Worm (Caenorhabditis elegans) whole organism, early embryonic: ENCODE data around the gene F41F3.8.

Source experiments
- B0310.2 ChIP-seq: sonication (generic microtip); optimal IDR thresholded peaks from 2 replicates; lab custom pipeline; 2016; ENCODE audit warnings: mild to moderate bottlenecking, missing genetic modification characterization, missing compliant biosample characterization
- F13C5.2 ChIP-seq: sonication (generic microtip); optimal IDR thresholded peaks from 2 replicates; lab custom pipeline; 2017; ENCODE audit warnings: mild to moderate bottlenecking, missing genetic modification characterization, inconsistent platforms, missing compliant biosample characterization
- aly-1 ChIP-seq: sonication (generic microtip); optimal IDR thresholded peaks from 2 replicates; lab custom pipeline; 2016; ENCODE audit warnings: missing genetic modification characterization, missing compliant biosample characterization
- ama-1 ChIP-seq: fragments of 150-350 bp; optimal IDR thresholded peaks from 2 replicates; lab custom pipeline; 2014
- ceh-13 ChIP-seq: fragments of 200-800 bp; sonication (Bioruptor generic); optimal IDR thresholded peaks from 2 replicates; lab custom pipeline; 2018; ENCODE audit warnings: mild to moderate bottlenecking, missing genetic modification characterization, missing compliant biosample characterization
- ceh-36 ChIP-seq: sonication (generic microtip); optimal IDR thresholded peaks from 2 replicates; lab custom pipeline; 2016; ENCODE audit warnings: missing genetic modification characterization, inconsistent platforms, missing compliant biosample characterization
- ets-7 ChIP-seq: sonication (generic microtip); optimal IDR thresholded peaks from 2 replicates; lab custom pipeline; 2016; ENCODE audit warnings: missing genotype, missing genetic modification characterization, missing compliant biosample characterization
- flt-1 ChIP-seq: fragments of 200-800 bp; sonication (Bioruptor generic); IDR thresholded peaks from 2 replicates; pipeline ENCODE4 v1.3.6; 2022; ENCODE audit warnings: missing genetic modification characterization, missing compliant biosample characterization
- hmbx-1 ChIP-seq: sonication (generic microtip); optimal IDR thresholded peaks from 2 replicates; lab custom pipeline; 2016; ENCODE audit warnings: mild to moderate bottlenecking, missing genetic modification characterization, missing compliant biosample characterization
- hmg-4 ChIP-seq: fragments of 200-800 bp; sonication (Bioruptor generic); optimal IDR thresholded peaks from 2 replicates; lab custom pipeline; 2018; ENCODE audit warnings: mild to moderate bottlenecking, missing genetic modification characterization, missing compliant biosample characterization
- hnd-1 ChIP-seq: sonication (generic microtip); optimal IDR thresholded peaks from 2 replicates; lab custom pipeline; 2016; ENCODE audit warnings: missing genetic modification characterization, missing compliant biosample characterization
- pes-1 ChIP-seq: fragments of 200-800 bp; sonication (Bioruptor generic); IDR thresholded peaks from 2 replicates; pipeline ENCODE4 v1.3.6; 2022; ENCODE audit warnings: missing genetic modification reagents, missing genetic modification characterization, missing compliant biosample characterization
- scrt-1 ChIP-seq: fragments of 200-800 bp; sonication (Bioruptor generic); IDR thresholded peaks from 2 replicates; pipeline ENCODE4 v1.3.6; 2022; ENCODE audit warnings: missing genetic modification characterization, missing compliant biosample characterization
- sea-1 ChIP-seq: fragments of 200-800 bp; sonication (Bioruptor generic); conservative IDR thresholded peaks from 2 replicates; pipeline ENCODE4 v1.3.6; 2022; ENCODE audit warnings: missing genetic modification characterization, missing compliant biosample characterization
- tbx-11 ChIP-seq: fragments of 200-800 bp; sonication (Bioruptor generic); IDR thresholded peaks from 2 replicates; pipeline ENCODE4 v1.3.6; 2022; ENCODE audit warnings: missing genetic modification characterization, missing compliant biosample characterization
- tbx-37 ChIP-seq: fragments of 200-800 bp; sonication (Bioruptor generic); conservative IDR thresholded peaks from 2 replicates; pipeline ENCODE4 v1.3.6; 2022; ENCODE audit warnings: missing genetic modification reagents, missing genetic modification characterization, missing compliant biosample characterization
- tra-4 ChIP-seq: sonication (generic microtip); optimal IDR thresholded peaks from 2 replicates; lab custom pipeline; 2017; ENCODE audit warnings: missing genetic modification characterization, missing compliant biosample characterization

F41F3.8 gene

ce11 chrV:4693282-4693588 lies 44.6 kb downstream of the F41F3.8 start:
- TF ChIP-seq tra-4 (tag; lab: Kevin White, UChicago) (no peak), F13C5.2 (no peak), sea-1 (GFP tag; lab: Robert Waterston, UW) (no peak), ets-7 (tag; lab: Kevin White, UChicago) (no peak), flt-1 (GFP tag; lab: Robert Waterston, UW) (no peak), ceh-36 (no peak)

ce11 chrV:4694466-4695092 lies 46.0 kb downstream of the F41F3.8 start:
- TF ChIP-seq aly-1 (tag; lab: Kevin White, UChicago), result no peak
- TF ChIP-seq hnd-1 (tag; lab: Kevin White, UChicago), result no peak
- TF ChIP-seq F13C5.2, result no peak
- TF ChIP-seq ceh-13, result no peak
- TF ChIP-seq hmbx-1 (tag; lab: Kevin White, UChicago), result no peak
- TF ChIP-seq ets-7 (tag; lab: Kevin White, UChicago), result no peak
- no peak for TF ChIP-seq scrt-1
- TF ChIP-seq hmg-4 (GFP tag; lab: Kevin White, UChicago), result no peak
- TF ChIP-seq sea-1 (GFP tag; lab: Robert Waterston, UW), result no peak
- TF ChIP-seq tbx-37 (GFP tag; lab: Robert Waterston, UW), result no peak
- no peak for TF ChIP-seq tbx-11 (GFP tag; lab: Robert Waterston, UW)
- no peak for TF ChIP-seq ama-1 (lab: Kevin White, UChicago)
- TF ChIP-seq pes-1 (GFP tag; lab: Robert Waterston, UW), result no peak
- TF ChIP-seq B0310.2 (tag; lab: Kevin White, UChicago), result no peak
- no peak for TF ChIP-seq tra-4 (tag; lab: Kevin White, UChicago)
- no peak for TF ChIP-seq ceh-36
- no peak for TF ChIP-seq flt-1 (GFP tag; lab: Robert Waterston, UW)

ce11 chrV:4698675-4699074 lies 50.0 kb downstream of the F41F3.8 start:
- no peak for TF ChIP-seq F13C5.2
- no peak for TF ChIP-seq ets-7 (tag; lab: Kevin White, UChicago)
- TF ChIP-seq flt-1 (GFP tag; lab: Robert Waterston, UW), result no peak
- no peak for TF ChIP-seq sea-1 (GFP tag; lab: Robert Waterston, UW)
- TF ChIP-seq ama-1 (lab: Kevin White, UChicago), result no peak
- no peak for TF ChIP-seq B0310.2 (tag; lab: Kevin White, UChicago)
- TF ChIP-seq aly-1 (tag; lab: Kevin White, UChicago), result no peak
- TF ChIP-seq tbx-11 (GFP tag; lab: Robert Waterston, UW), result no peak
- no peak for TF ChIP-seq ceh-13
- TF ChIP-seq pes-1 (GFP tag; lab: Robert Waterston, UW), result no peak
- no peak for TF ChIP-seq tbx-37 (GFP tag; lab: Robert Waterston, UW)
- TF ChIP-seq hmg-4 (GFP tag; lab: Kevin White, UChicago), result no peak
- TF ChIP-seq hnd-1 (tag; lab: Kevin White, UChicago), result no peak

ce11 chrV:4700189-4700588 lies 51.6 kb downstream of the F41F3.8 start, which contains the start of gene ZC266.1:
TSS of gene ZC266.1 (minus strand) at chrV:4700289.
- TF ChIP-seq ets-7 (tag; lab: Kevin White, UChicago) (no peak), hmg-4 (GFP tag; lab: Kevin White, UChicago) (no peak), tbx-11 (GFP tag; lab: Robert Waterston, UW) (no peak), F13C5.2 (no peak), pes-1 (GFP tag; lab: Robert Waterston, UW) (no peak), ama-1 (lab: Kevin White, UChicago) (no peak), aly-1 (tag; lab: Kevin White, UChicago) (no peak), scrt-1 (no peak), flt-1 (GFP tag; lab: Robert Waterston, UW) (no peak), tra-4 (tag; lab: Kevin White, UChicago) (no peak)
